Fruit fly (Drosophila melanogaster) whole organism, embryonic: ENCODE measurements around the gene His3.3A.

Experiments
- Adf1 ChIP-seq: fragments of 200-800 bp; sonication (Bioruptor generic); IDR thresholded peaks from 2 replicates; pipeline ENCODE4 v1.3.6; 2022; ENCODE audit warnings: missing biosample characterization, missing genetic modification characterization
- BEAF-32 ChIP-seq: fragments of 200-800 bp; sonication (Bioruptor generic); optimal IDR thresholded peaks from 3 replicates; lab custom pipeline; 2017; ENCODE audit warnings: missing biosample characterization, missing genetic modification characterization, mild to moderate bottlenecking, moderate library complexity, missing genetic modification reagents
- CG1024 ChIP-seq: fragments of 200-800 bp; sonication (Bioruptor generic); IDR thresholded peaks from 2 replicates; pipeline ENCODE4 v1.3.6; 2022; ENCODE audit warnings: missing biosample characterization, missing genetic modification characterization
- CG10274 ChIP-seq: fragments of 200-800 bp; sonication (Bioruptor generic); optimal IDR thresholded peaks from 3 replicates; lab custom pipeline; 2017; ENCODE audit warnings: missing biosample characterization, mild to moderate bottlenecking, missing genetic modification characterization
- CG11398 ChIP-seq: fragments of 200-800 bp; sonication (Bioruptor generic); optimal IDR thresholded peaks from 2 replicates; lab custom pipeline; 2016; ENCODE audit warnings: missing biosample characterization, missing genetic modification characterization
- CG12391 ChIP-seq: fragments of 200-800 bp; sonication (Bioruptor generic); optimal IDR thresholded peaks from 3 replicates; lab custom pipeline; 2018; ENCODE audit warnings: missing biosample characterization, mild to moderate bottlenecking, missing genetic modification characterization, moderate library complexity
- CG14710 ChIP-seq: fragments of 200-800 bp; sonication (Bioruptor generic); optimal IDR thresholded peaks from 3 replicates; lab custom pipeline; 2019; ENCODE audit warnings: missing biosample characterization, mild to moderate bottlenecking, missing genetic modification characterization, moderate library complexity
- CG15011 ChIP-seq: fragments of 200-800 bp; sonication (Bioruptor generic); optimal IDR thresholded peaks from 3 replicates; lab custom pipeline; 2018; ENCODE audit warnings: missing biosample characterization, mild to moderate bottlenecking, missing genetic modification characterization
- CG15479 ChIP-seq: fragments of 200-800 bp; sonication (Bioruptor generic); optimal IDR thresholded peaks from 3 replicates; lab custom pipeline; 2019; ENCODE audit warnings: missing biosample characterization, mild to moderate bottlenecking, missing genetic modification characterization, moderate library complexity
- CG1647 ChIP-seq: fragments of 200-800 bp; sonication (Bioruptor generic); optimal IDR thresholded peaks from 3 replicates; lab custom pipeline; 2016; ENCODE audit warnings: missing biosample characterization, missing genetic modification characterization
- CG16779 ChIP-seq: fragments of 200-800 bp; sonication (Bioruptor generic); IDR thresholded peaks from 2 replicates; pipeline ENCODE4 v1.3.6; 2022; ENCODE audit warnings: missing biosample characterization, missing genetic modification characterization
- CG17612 ChIP-seq: fragments of 200-800 bp; sonication (Bioruptor generic); IDR thresholded peaks from 2 replicates; pipeline ENCODE4 v1.3.6; 2022; ENCODE audit warnings: missing biosample characterization, missing genetic modification characterization
- CG17829 ChIP-seq: fragments of 200-800 bp; optimal IDR thresholded peaks from 2 replicates; lab custom pipeline; 2019; ENCODE audit warnings: missing biosample characterization, mild to moderate bottlenecking, missing genetic modification characterization, moderate library complexity
- CG18011 ChIP-seq: fragments of 200-800 bp; sonication (Bioruptor generic); optimal IDR thresholded peaks from 2 replicates; lab custom pipeline; 2017; ENCODE audit warnings: missing biosample characterization, missing genetic modification characterization, mild to moderate bottlenecking, moderate library complexity, missing genotype
- CG18619 ChIP-seq: fragments of 200-800 bp; sonication (Bioruptor generic); optimal IDR thresholded peaks from 3 replicates; lab custom pipeline; 2017; ENCODE audit warnings: missing biosample characterization, mild to moderate bottlenecking, missing genetic modification characterization
- CG2120 ChIP-seq: fragments of 200-800 bp; sonication (Bioruptor generic); optimal IDR thresholded peaks from 3 replicates; lab custom pipeline; 2016; ENCODE audit warnings: missing biosample characterization, missing genetic modification characterization
- CG3407 ChIP-seq: fragments of 200-800 bp; sonication (Bioruptor generic); optimal IDR thresholded peaks from 2 replicates; lab custom pipeline; 2018; ENCODE audit warnings: missing biosample characterization, mild to moderate bottlenecking, missing genetic modification characterization
- CG3726 ChIP-seq: fragments of 200-800 bp; sonication (Bioruptor generic); IDR thresholded peaks from 3 replicates; pipeline ENCODE4, ENCODE4 v1.3.6; 2022; ENCODE audit warnings: missing biosample characterization, missing genetic modification characterization
- CG6683 ChIP-seq: fragments of 200-800 bp; sonication (Bioruptor generic); optimal IDR thresholded peaks from 2 replicates; lab custom pipeline; 2017; ENCODE audit warnings: missing biosample characterization, mild to moderate bottlenecking, missing genetic modification characterization, missing genetic modification reagents
- CG6689 ChIP-seq: fragments of 200-800 bp; sonication (Bioruptor generic); IDR thresholded peaks from 2 replicates; pipeline ENCODE4 v1.3.6; 2022; ENCODE audit warnings: missing biosample characterization, missing genetic modification characterization
- CG7786 ChIP-seq: fragments of 200-800 bp; sonication (Bioruptor generic); optimal IDR thresholded peaks from 2 replicates; lab custom pipeline; 2016; ENCODE audit warnings: missing biosample characterization, missing genetic modification characterization
- CG8290 ChIP-seq, 3 experiments: fragments of 200-800 bp; sonication (Bioruptor generic); optimal IDR thresholded peaks; 2 replicates each; lab custom pipeline; 2016 to 2019; ENCODE audit warnings: missing biosample characterization in 3 of 3, missing genetic modification characterization in 3 of 3, mild to moderate bottlenecking in 2 of 3, moderate library complexity in 1 of 3
- CG8924 ChIP-seq: fragments of 200-800 bp; optimal IDR thresholded peaks from 3 replicates; lab custom pipeline; 2019; ENCODE audit warnings: missing biosample characterization, mild to moderate bottlenecking, missing genetic modification characterization, moderate library complexity
- CrebB ChIP-seq: fragments of 200-800 bp; sonication (Bioruptor generic); optimal IDR thresholded peaks from 3 replicates; lab custom pipeline; 2018; ENCODE audit warnings: missing biosample characterization, mild to moderate bottlenecking, missing genetic modification characterization
- D ChIP-seq, 2 experiments: fragments of 200-800 bp in 1 of 2; fragments of >200 bp in 1 of 2; sonication (Bioruptor generic) in 1 of 2; optimal IDR thresholded peaks; 2 replicates in 1 of 2; 3 replicates in 1 of 2; lab custom pipeline; 2017; ENCODE audit warnings: mild to moderate bottlenecking in 1 of 2, missing biosample characterization in 1 of 2, missing genetic modification characterization in 1 of 2, missing genetic modification reagents in 1 of 2
- ERR ChIP-seq: fragments of 200-800 bp; sonication (Bioruptor generic); optimal IDR thresholded peaks from 2 replicates; lab custom pipeline; 2016; ENCODE audit warnings: missing biosample characterization, missing genetic modification characterization
- Hand ChIP-seq: fragments of 200-800 bp; sonication (Bioruptor generic); optimal IDR thresholded peaks from 2 replicates; lab custom pipeline; 2017; ENCODE audit warnings: mild to moderate bottlenecking, missing biosample characterization, missing genetic modification reagents, missing genetic modification characterization
- Hr3 ChIP-seq: fragments of 200-800 bp; sonication (Bioruptor generic); optimal IDR thresholded peaks from 3 replicates; lab custom pipeline; 2016; ENCODE audit warnings: missing biosample characterization, missing genetic modification characterization
- Oaz ChIP-seq: fragments of 200-800 bp; sonication (Bioruptor generic); IDR thresholded peaks from 2 replicates; pipeline ENCODE4 v1.3.6; 2022; ENCODE audit warnings: missing biosample characterization, missing genetic modification characterization
- Opbp ChIP-seq: fragments of 200-800 bp; sonication (Bioruptor generic); IDR thresholded peaks from 3 replicates; pipeline ENCODE4 v1.3.6; 2022; ENCODE audit warnings: missing biosample characterization, missing genetic modification characterization; ENCODE audit not compliant: partially characterized antibody
- Six4 ChIP-seq: fragments of 200-800 bp; sonication (Bioruptor generic); optimal IDR thresholded peaks from 2 replicates; lab custom pipeline; 2016; ENCODE audit warnings: missing biosample characterization, missing genetic modification characterization
- Vsx1 ChIP-seq: fragments of 200-800 bp; sonication (Bioruptor generic); optimal IDR thresholded peaks from 2 replicates; lab custom pipeline; 2017; ENCODE audit warnings: missing biosample characterization, mild to moderate bottlenecking, missing genetic modification characterization, missing genetic modification reagents
- ato ChIP-seq: fragments of 200-800 bp; sonication (Bioruptor generic); IDR thresholded peaks from 2 replicates; pipeline ENCODE4 v1.3.6; 2022; ENCODE audit warnings: missing biosample characterization, missing genetic modification characterization; ENCODE audit not compliant: partially characterized antibody
- br ChIP-seq: fragments of >200 bp; optimal IDR thresholded peaks from 2 replicates; lab custom pipeline; 2017
- dm ChIP-seq: fragments of 200-800 bp; sonication (Bioruptor generic); optimal IDR thresholded peaks from 3 replicates; lab custom pipeline; 2016; ENCODE audit warnings: missing biosample characterization, missing genetic modification characterization
- dpn ChIP-seq, 2 experiments: fragments of 200-800 bp; sonication (Bioruptor generic); optimal IDR thresholded peaks; 3 replicates each; lab custom pipeline; 2016; ENCODE audit warnings: missing biosample characterization in 2 of 2, missing genetic modification characterization in 2 of 2
- dysf ChIP-seq: fragments of 200-800 bp; sonication (Bioruptor generic); IDR thresholded peaks from 3 replicates; pipeline ENCODE4 v1.3.6; 2022; ENCODE audit warnings: missing biosample characterization, missing genetic modification characterization
- hb ChIP-seq: fragments of 200-800 bp; sonication (Bioruptor generic); IDR thresholded peaks from 3 replicates; pipeline ENCODE4 v1.3.6; 2022; ENCODE audit warnings: missing biosample characterization, missing genetic modification characterization; ENCODE audit not compliant: partially characterized antibody
- hbn ChIP-seq: fragments of 200-800 bp; sonication (Bioruptor generic); IDR thresholded peaks from 2 replicates; pipeline ENCODE4 v1.3.6; 2022; ENCODE audit warnings: missing biosample characterization, missing genetic modification characterization; ENCODE audit not compliant: partially characterized antibody
- kah ChIP-seq: fragments of 200-800 bp; sonication (Bioruptor generic); optimal IDR thresholded peaks from 2 replicates; lab custom pipeline; 2018; ENCODE audit warnings: missing biosample characterization, mild to moderate bottlenecking, missing genetic modification characterization
- lmd ChIP-seq: fragments of 200-800 bp; sonication (Bioruptor generic); IDR thresholded peaks from 2 replicates; pipeline ENCODE4 v1.3.6; 2022; ENCODE audit warnings: missing biosample characterization, missing genetic modification characterization
- nau ChIP-seq: fragments of 200-800 bp; sonication (Bioruptor generic); optimal IDR thresholded peaks from 3 replicates; lab custom pipeline; 2017; ENCODE audit warnings: missing biosample characterization, mild to moderate bottlenecking, missing genetic modification characterization, missing genetic modification reagents
- rib ChIP-seq: fragments of 200-800 bp; sonication (Bioruptor generic); IDR thresholded peaks from 2 replicates; pipeline ENCODE4 v1.3.6; 2022; ENCODE audit warnings: missing biosample characterization, missing genetic modification characterization
- sd ChIP-seq: fragments of 200-800 bp; sonication (Bioruptor generic); optimal IDR thresholded peaks from 3 replicates; lab custom pipeline; 2018; ENCODE audit warnings: missing biosample characterization, mild to moderate bottlenecking, missing genetic modification characterization, moderate library complexity
- tin ChIP-seq: fragments of 200-800 bp; sonication (Bioruptor generic); optimal IDR thresholded peaks from 3 replicates; lab custom pipeline; 2016; ENCODE audit warnings: missing biosample characterization, missing genetic modification characterization
- unpg ChIP-seq: fragments of 200-800 bp; sonication (Bioruptor generic); optimal IDR thresholded peaks from 3 replicates; lab custom pipeline; 2018; ENCODE audit warnings: missing biosample characterization, mild to moderate bottlenecking, missing genetic modification characterization, moderate library complexity
- vvl ChIP-seq: fragments of 200-800 bp; sonication (Bioruptor generic); IDR thresholded peaks from 2 replicates; pipeline ENCODE4 v1.3.6; 2022; ENCODE audit warnings: missing biosample characterization, missing genetic modification characterization
- wdn ChIP-seq: fragments of 200-800 bp; sonication (Bioruptor generic); IDR thresholded peaks from 2 replicates; pipeline ENCODE4 v1.3.6; 2022; ENCODE audit warnings: missing biosample characterization, missing genetic modification characterization
- zen2 ChIP-seq: fragments of 200-800 bp; sonication (Bioruptor generic); IDR thresholded peaks from 3 replicates; pipeline ENCODE4 v1.3.6; 2022; ENCODE audit warnings: missing biosample characterization, missing genetic modification characterization; ENCODE audit not compliant: partially characterized antibody

The His3.3A gene

dm6 chr2L:5084586-5085257, 29.9 kb downstream of the His3.3A start (continued):
- TF ChIP-seq CG6689 (GFP tag; lab: Robert Waterston, UW) (no peak), CG11398 (no peak), CG7786 (GFP tag; lab: Kevin White, UChicago) (peak; percentile 8), CG2120 (GFP tag; lab: Kevin White, UChicago) (peak; percentile 44), CG6683 (GFP tag; lab: Kevin White, UChicago) (no peak), ERR (GFP tag; lab: Kevin White, UChicago) (no peak), dm (GFP tag; lab: Kevin White, UChicago) (no peak), vvl (GFP tag; lab: Robert Waterston, UW) (peak; percentile 70), CG15011 (GFP tag; lab: Kevin White, UChicago) (no peak), Opbp (GFP tag; lab: Robert Waterston, UW) (no peak), CG1647 (GFP tag; lab: Kevin White, UChicago) (no peak), CG17829 (tag; lab: Kevin White, UChicago) (no peak), CG3726 (GFP tag; lab: Robert Waterston, UW) (no peak), CG18619 (GFP tag; lab: Kevin White, UChicago) (peak; percentile 6), D (optimal IDR thresholded peaks at IDR 0.05; lab: Kevin White, UChicago) (no peak), D (GFP tag; optimal IDR thresholded peaks at IDR 0.05; lab: Kevin White, UChicago) (no peak), dysf (GFP tag; lab: Robert Waterston, UW) (peak; percentile 18; the same call in 1 of the 3 replicates), CG8924 (tag; lab: Kevin White, UChicago) (no peak), hb (GFP tag; lab: Robert Waterston, UW) (no peak), Vsx1 (GFP tag; lab: Kevin White, UChicago) (peak; percentile 58), CG8290 (GFP tag; optimal IDR thresholded peaks at IDR 0.05; lab: Kevin White, UChicago) (no peak), CG8290 (tag; optimal IDR thresholded peaks at IDR 0.05; lab: Kevin White, UChicago) (no peak), CG15479 (GFP tag; lab: Kevin White, UChicago) (no peak), CG14710 (tag; lab: Kevin White, UChicago) (no peak), ato (GFP tag; lab: Robert Waterston, UW) (no peak), BEAF-32 (GFP tag; lab: Kevin White, UChicago) (no peak), CG1024 (no peak), rib (GFP tag; lab: Robert Waterston, UW) (no peak), wdn (GFP tag; lab: Robert Waterston, UW) (no peak), CG16779 (GFP tag; lab: Robert Waterston, UW) (no peak), Adf1 (GFP tag; lab: Robert Waterston, UW) (no peak), tin (GFP tag; lab: Kevin White, UChicago) (no peak), nau (GFP tag; lab: Kevin White, UChicago) (no peak), unpg (GFP tag; lab: Kevin White, UChicago) (no peak), CrebB (tag; lab: Kevin White, UChicago) (no peak), sd (no peak), dpn (GFP tag; optimal IDR thresholded peaks at IDR 0.05; lab: Kevin White, UChicago) (no peak), Hr3 (GFP tag; lab: Kevin White, UChicago) (no peak), CG3407 (GFP tag; lab: Kevin White, UChicago) (no peak), lmd (GFP tag; lab: Robert Waterston, UW) (no peak), CG10274 (no peak), zen2 (GFP tag; lab: Robert Waterston, UW) (no peak), CG17612 (GFP tag; lab: Robert Waterston, UW) (no peak), br (lab: Kevin White, UChicago) (no peak), Six4 (GFP tag; lab: Kevin White, UChicago) (no peak), kah (GFP tag; lab: Kevin White, UChicago) (no peak), Oaz (no peak), Hand (GFP tag; lab: Kevin White, UChicago) (peak; percentile 10), CG12391 (no peak), hbn (GFP tag; lab: Robert Waterston, UW) (no peak), CG18011 (GFP tag; lab: Kevin White, UChicago) (no peak)
